Fruit fly (Drosophila melanogaster): Measurements from ENCODE around the gene bel.

bel gene

DNA sequence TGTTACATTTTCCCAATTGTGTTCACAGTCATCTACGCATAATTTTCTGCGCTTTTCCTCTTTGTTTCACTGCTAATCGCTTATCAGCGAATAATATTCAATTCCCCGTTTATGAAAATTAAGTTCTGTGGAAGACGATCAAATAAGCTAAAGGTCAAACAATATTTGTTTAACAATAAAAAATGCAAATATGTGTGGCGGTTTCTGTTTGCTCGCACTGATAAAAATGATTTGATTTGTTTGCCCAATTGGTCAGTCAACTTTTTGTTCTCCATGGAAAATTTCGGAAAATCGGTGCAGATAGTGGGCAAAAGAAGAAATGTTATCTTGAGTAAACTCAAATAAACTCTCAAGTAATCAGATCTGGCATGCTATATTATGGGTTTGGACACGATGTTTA, 44.1 kb upstream of the bel start (continued):
- TF ChIP-seq CG15479 (GFP tag; optimal IDR thresholded peaks at IDR 0.05), result peak; percentile 40

DNA sequence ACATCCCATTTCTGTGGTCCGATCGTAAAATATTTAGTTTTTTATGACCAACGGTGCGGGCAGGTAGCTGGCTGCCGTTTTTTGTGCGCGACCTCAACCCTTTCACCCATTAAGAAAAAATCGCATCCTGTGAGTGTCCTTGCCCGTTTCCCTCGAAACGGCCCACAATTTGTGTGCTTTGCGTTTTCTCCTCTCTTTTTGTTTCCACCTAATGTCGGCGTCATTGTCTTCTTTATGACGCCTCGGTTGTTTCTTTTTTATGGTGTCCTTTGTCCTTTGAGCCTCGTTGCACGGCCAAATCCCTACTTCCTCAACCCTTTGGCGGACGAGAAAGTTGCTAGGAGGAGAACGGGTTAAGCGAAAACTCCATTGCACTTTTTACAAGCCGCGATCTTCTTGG, 40.6 kb upstream of the bel start:
- TF ChIP-seq CG12155 (GFP tag; optimal IDR thresholded peaks at IDR 0.05) (no peak), CG17328 (GFP tag; IDR thresholded peaks at IDR 0.05) (no peak), zfh1 (GFP tag; IDR thresholded peaks at IDR 0.05) (no peak), toy (GFP tag; IDR thresholded peaks at IDR 0.05) (no peak), Sin3A (optimal IDR thresholded peaks at IDR 0.05) (no peak), CG13775 (GFP tag; optimal IDR thresholded peaks at IDR 0.05) (no peak), Mad (GFP tag; optimal IDR thresholded peaks at IDR 0.05) (no peak), CG17361 (GFP tag; IDR thresholded peaks at IDR 0.05) (no peak), CG1233 (GFP tag; optimal IDR thresholded peaks at IDR 0.05) (no peak), tll (GFP tag; optimal IDR thresholded peaks at IDR 0.05) (peak in 1 of 2 experiments; percentile 20), zen (tag; optimal IDR thresholded peaks at IDR 0.05) (peak; percentile 76), CG18764 (GFP tag; optimal IDR thresholded peaks at IDR 0.05) (no peak), CG8944 (GFP tag; optimal IDR thresholded peaks at IDR 0.05) (no peak), Atf3 (GFP tag; optimal IDR thresholded peaks at IDR 0.05) (no peak), CG6175 (GFP tag; IDR thresholded peaks at IDR 0.05) (no peak), cad (GFP tag; optimal IDR thresholded peaks at IDR 0.05) (peak; percentile 82), yki (optimal IDR thresholded peaks at IDR 0.05) (no peak), croc (GFP tag; conservative IDR thresholded peaks at IDR 0.05) (no peak), tap (tag; optimal IDR thresholded peaks at IDR 0.05) (no peak), Adf1 (GFP tag; IDR thresholded peaks at IDR 0.05) (no peak), phol (tag; optimal IDR thresholded peaks at IDR 0.05) (no peak), dan (GFP tag; IDR thresholded peaks at IDR 0.05) (no peak), Ets97D (GFP tag; optimal IDR thresholded peaks at IDR 0.05) (no peak), CG3838 (GFP tag; optimal IDR thresholded peaks at IDR 0.05) (no peak), seq (GFP tag; IDR thresholded peaks at IDR 0.05) (no peak), Kr (GFP tag; optimal IDR thresholded peaks at IDR 0.05) (peak; percentile 93), Hmr (GFP tag; optimal IDR thresholded peaks at IDR 0.05) (no peak), CG4854 (GFP tag; optimal IDR thresholded peaks at IDR 0.05) (no peak), CG6683 (GFP tag; optimal IDR thresholded peaks at IDR 0.05) (no peak), slbo (GFP tag; IDR thresholded peaks at IDR 0.05) (no peak), D (optimal IDR thresholded peaks at IDR 0.05) (peak; percentile 40), D (GFP tag; optimal IDR thresholded peaks at IDR 0.05) (no peak)

DNA sequence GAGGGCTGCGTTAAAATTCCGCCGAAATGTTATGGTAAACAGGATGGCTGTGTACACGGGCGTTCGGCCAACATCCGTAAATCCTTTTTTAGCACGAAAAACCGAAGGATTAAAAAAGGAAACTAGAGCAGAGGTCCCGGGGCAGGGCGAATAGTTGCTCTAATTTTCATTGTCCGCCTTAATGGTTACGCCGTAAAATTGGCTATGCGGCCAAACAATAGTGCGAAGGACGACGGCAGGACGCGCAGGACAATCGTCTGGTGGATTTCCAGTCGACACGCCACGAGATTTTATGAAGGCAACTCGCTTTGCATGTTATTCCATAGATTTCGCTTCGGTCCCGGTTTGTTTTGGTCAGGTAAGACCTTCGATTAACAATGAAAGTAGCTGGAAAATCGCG, 40.1 kb upstream of the bel start:
- TF ChIP-seq CG17186 (GFP tag; optimal IDR thresholded peaks at IDR 0.05) (no peak), CG9727 (GFP tag; optimal IDR thresholded peaks at IDR 0.05) (no peak), CG2199 (GFP tag; IDR thresholded peaks at IDR 0.05) (no peak), gsb-n (tag; optimal IDR thresholded peaks at IDR 0.05) (no peak), Deaf1 (tag; optimal IDR thresholded peaks at IDR 0.05) (no peak), CG8089 (GFP tag; optimal IDR thresholded peaks at IDR 0.05) (no peak), CG3995 (GFP tag; optimal IDR thresholded peaks at IDR 0.05) (no peak), shn (GFP tag; optimal IDR thresholded peaks at IDR 0.05) (no peak), hkb (optimal IDR thresholded peaks at IDR 0.05) (no peak), hkb (GFP tag; IDR thresholded peaks at IDR 0.05) (no peak), sima (GFP tag; optimal IDR thresholded peaks at IDR 0.05) (no peak), CG8924 (tag; optimal IDR thresholded peaks at IDR 0.05) (no peak), tll (GFP tag; optimal IDR thresholded peaks at IDR 0.05) (peak in 1 of 2 experiments; percentile 4), her (GFP tag; optimal IDR thresholded peaks at IDR 0.05) (no peak), NfI (GFP tag; optimal IDR thresholded peaks at IDR 0.05) (no peak), CG6175 (GFP tag; IDR thresholded peaks at IDR 0.05) (no peak), pros (GFP tag; optimal IDR thresholded peaks at IDR 0.05) (no peak), CG16815 (GFP tag; optimal IDR thresholded peaks at IDR 0.05) (no peak), CG4617 (GFP tag; optimal IDR thresholded peaks at IDR 0.05; ENCODE audit: borderline replicate concordance) (no peak), stc (GFP tag; IDR thresholded peaks at IDR 0.05) (no peak), CG1024 (GFP tag; IDR thresholded peaks at IDR 0.05) (no peak), Antp (GFP tag; optimal IDR thresholded peaks at IDR 0.05) (no peak), sug (tag; optimal IDR thresholded peaks at IDR 0.05) (no peak)
